Worm (Caenorhabditis elegans) whole organism, L3 larva: ENCODE results near the gene F53F4.18.

ENCODE experiments used
- ama-1 ChIP-seq: fragments of 150-350 bp; optimal IDR thresholded peaks from 2 replicates; lab custom pipeline; 2018
- elt-1 ChIP-seq: fragments of 150-350 bp; optimal IDR thresholded peaks from 2 replicates; lab custom pipeline; 2014; ENCODE audit warnings: missing biosample characterization, missing genetic modification characterization
- elt-3 ChIP-seq, 3 experiments: fragments of 150-350 bp in 1 of 3; sonication (generic microtip) in 2 of 3; optimal IDR thresholded peaks; 2 replicates in 2 of 3; 4 replicates in 1 of 3; lab custom pipeline; 2014 to 2017; ENCODE audit warnings: missing biosample characterization in 3 of 3, missing genetic modification characterization in 3 of 3
- fkh-2 ChIP-seq: fragments of 150-350 bp; optimal IDR thresholded peaks from 2 replicates; lab custom pipeline; 2014; ENCODE audit warnings: missing biosample characterization, missing genetic modification reagents, missing genetic modification characterization
- lin-39 ChIP-seq: fragments of 150-350 bp; optimal IDR thresholded peaks from 2 replicates; lab custom pipeline; 2018; ENCODE audit warnings: missing biosample characterization, missing genetic modification reagents, missing genetic modification characterization
- nhr-12 ChIP-seq: fragments of 150-350 bp; optimal IDR thresholded peaks from 2 replicates; lab custom pipeline; 2014; ENCODE audit warnings: missing biosample characterization, missing genetic modification characterization
- nhr-76 ChIP-seq: fragments of 150-350 bp; sonication (generic microtip); optimal IDR thresholded peaks from 5 replicates; lab custom pipeline; 2014; ENCODE audit warnings: missing biosample characterization, missing genetic modification characterization

DNA sequence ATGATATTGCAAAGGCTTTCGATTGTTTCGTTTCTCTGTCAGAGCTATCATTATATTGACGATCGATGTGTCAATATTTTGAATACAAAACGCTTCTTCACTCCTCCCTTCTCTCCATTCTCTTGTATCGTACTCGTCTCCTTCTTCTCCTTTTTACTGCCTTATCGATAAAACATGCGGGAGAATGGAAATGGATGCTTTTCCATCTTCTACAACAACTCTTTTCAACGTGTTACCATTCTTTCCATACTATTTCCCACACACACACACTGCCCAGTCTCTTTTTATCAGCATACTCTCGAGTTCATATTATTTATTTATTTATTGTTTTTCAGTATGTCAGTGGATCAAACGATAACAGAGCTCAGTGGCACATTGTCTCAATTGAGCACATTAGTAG is 11.3 kb upstream of the F53F4.18 start, which contains the start of gene C50B8.6:
- TF ChIP-seq nhr-12 (no peak), elt-1 (tag; lab: Kevin White, UChicago) (no peak), ama-1 (no peak), lin-39 (tag; lab: Kevin White, UChicago) (no peak), elt-3 (tag; optimal IDR thresholded peaks at IDR 0.05; lab: Kevin White, UChicago) (no peak), fkh-2 (tag; lab: Kevin White, UChicago) (no peak), nhr-76 (tag; lab: Kevin White, UChicago) (no peak)
